Worm (Caenorhabditis elegans): ENCODE results near the gene cnep-1.
A peak's percentile ranks its signal among the peaks of the same experiment; 100 is the strongest.

cnep-1 gene

ce11 chrII:7356326-7356725, 46.2 kb downstream of the cnep-1 start, which contains the start of gene haf-2:
haf-2 (minus strand) TSS chrII:7356426.
- TF ChIP-seq elt-2 (tag; optimal IDR thresholded peaks at IDR 0.05) (peak; percentile 11), fos-1 (tag; optimal IDR thresholded peaks at IDR 0.05) (no peak)

DNA sequence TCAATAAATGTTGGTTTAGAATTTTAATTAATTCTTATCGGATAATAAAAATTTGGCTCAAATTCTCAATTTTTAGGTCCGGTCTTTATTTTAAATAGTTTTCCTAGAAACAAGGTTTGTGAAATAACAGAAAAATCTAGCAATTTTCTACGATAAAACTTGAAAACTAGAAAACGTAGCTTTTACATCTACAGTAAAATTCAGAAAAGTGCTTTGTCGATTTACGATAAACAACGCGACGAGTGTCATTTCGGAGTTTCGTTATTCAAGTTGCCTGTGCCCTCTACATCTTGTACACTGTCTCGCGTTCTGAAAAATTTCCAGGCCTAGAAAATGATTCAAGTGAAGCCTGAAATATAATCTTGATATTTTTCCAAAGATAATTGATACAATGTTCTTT, 46.6 kb downstream of the cnep-1 start:
- peak; percentile 30 for TF ChIP-seq lin-15B (tag; optimal IDR thresholded peaks at IDR 0.05)
- TF ChIP-seq pha-4 (tag; optimal IDR thresholded peaks at IDR 0.05): peak; percentile 48
- peak; percentile 6 for TF ChIP-seq hmg-11 (tag; optimal IDR thresholded peaks at IDR 0.05)
- TF ChIP-seq nhr-28 (tag; optimal IDR thresholded peaks at IDR 0.05): no peak
- peak; percentile 85 for TF ChIP-seq R02D3.7 (tag; optimal IDR thresholded peaks at IDR 0.05)
- peak; percentile 20 for TF ChIP-seq nhr-23 (tag; optimal IDR thresholded peaks at IDR 0.05)
- peak; percentile 38 for TF ChIP-seq nfya-1 (tag; optimal IDR thresholded peaks at IDR 0.05; ENCODE audit: insufficient read depth)
- TF ChIP-seq nhr-76 (tag; optimal IDR thresholded peaks at IDR 0.05): no peak
- no peak for TF ChIP-seq nhr-12 (tag; optimal IDR thresholded peaks at IDR 0.05)

DNA sequence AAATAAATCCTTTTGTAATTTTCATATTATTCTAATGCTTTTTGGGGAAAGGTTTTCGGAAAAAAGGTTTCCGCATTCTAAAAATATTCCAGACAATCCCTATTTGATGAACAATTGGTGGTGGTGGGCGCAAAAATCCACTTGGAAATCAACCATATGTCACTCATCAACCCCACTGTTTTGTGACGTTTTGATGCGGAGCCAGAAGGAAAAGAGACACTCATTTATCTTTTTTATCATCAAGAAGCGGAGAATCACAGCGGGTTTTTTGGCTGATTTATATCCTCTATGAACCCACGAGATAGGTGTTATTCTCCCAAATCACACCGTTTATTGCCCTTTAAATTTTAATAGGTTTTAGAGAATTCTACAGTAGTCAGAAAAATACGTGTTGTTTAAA, 47.0 kb downstream of the cnep-1 start:
- TF ChIP-seq ztf-4 (tag; optimal IDR thresholded peaks at IDR 0.05): no peak
- no peak for TF ChIP-seq fkh-10 (GFP tag; optimal IDR thresholded peaks at IDR 0.05)
- TF ChIP-seq elt-3 (tag; optimal IDR thresholded peaks at IDR 0.05): no peak
- TF ChIP-seq pha-4 (tag; optimal IDR thresholded peaks at IDR 0.05): no peak

ce11 chrII:7358489-7358943, 48.4 kb downstream of the cnep-1 start, which contains the start of gene insc-1:
insc-1 (plus strand) TSS chrII:7358893.
- no peak for TF ChIP-seq elt-2 (tag; optimal IDR thresholded peaks at IDR 0.05)
- no peak for TF ChIP-seq daf-12 (tag; optimal IDR thresholded peaks at IDR 0.05)
- no peak for TF ChIP-seq zag-1 (tag; optimal IDR thresholded peaks at IDR 0.05)
- TF ChIP-seq ceh-82 (tag; optimal IDR thresholded peaks at IDR 0.05): no peak
- TF ChIP-seq nhr-11 (tag; optimal IDR thresholded peaks at IDR 0.05): no peak
- no peak for TF ChIP-seq pha-4 (tag; optimal IDR thresholded peaks at IDR 0.05)
- TF ChIP-seq egl-5 (tag; optimal IDR thresholded peaks at IDR 0.05): no peak
- no peak for TF ChIP-seq nfya-1 (tag; optimal IDR thresholded peaks at IDR 0.05; ENCODE audit: insufficient read depth)
- no peak for TF ChIP-seq fkh-2 (tag; optimal IDR thresholded peaks at IDR 0.05)
- no peak for TF ChIP-seq pqm-1 (tag; optimal IDR thresholded peaks at IDR 0.05)
- no peak for TF ChIP-seq elt-3 (tag; optimal IDR thresholded peaks at IDR 0.05)
- TF ChIP-seq nhr-25 (tag; optimal IDR thresholded peaks at IDR 0.05): no peak
- no peak for TF ChIP-seq nhr-237 (tag; optimal IDR thresholded peaks at IDR 0.05)
- TF ChIP-seq lsy-12 (tag; optimal IDR thresholded peaks at IDR 0.05): no peak
- no peak for TF ChIP-seq unc-39 (tag; optimal IDR thresholded peaks at IDR 0.05)
- no peak for TF ChIP-seq ceh-9 (tag; optimal IDR thresholded peaks at IDR 0.05)
- TF ChIP-seq skn-1 (tag; optimal IDR thresholded peaks at IDR 0.05): no peak

Data from whole organism, L3 larva.